Fruit fly (Drosophila melanogaster) whole organism, prepupa: ENCODE data around the gene CG11398.

Experiments used
- CG11294 ChIP-seq: fragments of 200-800 bp; sonication (Bioruptor generic); IDR thresholded peaks from 2 replicates; pipeline ENCODE4 v1.3.6; 2022; ENCODE audit warnings: missing biosample characterization, missing genetic modification characterization
- CG6276 ChIP-seq: fragments of 200-800 bp; sonication (Bioruptor generic); optimal IDR thresholded peaks from 2 replicates; lab custom pipeline; 2017; ENCODE audit warnings: missing biosample characterization, mild to moderate bottlenecking, missing genetic modification characterization
- Eip75B ChIP-seq: fragments of 200-800 bp; sonication (Bioruptor generic); optimal IDR thresholded peaks from 3 replicates; lab custom pipeline; 2016; ENCODE audit warnings: missing biosample characterization, missing genetic modification characterization
- Eip78C ChIP-seq: fragments of 200-800 bp; sonication (Bioruptor generic); peaks from one replicate; lab custom pipeline; 2016; ENCODE audit warnings: missing biosample characterization, missing genetic modification characterization
- Hr39 ChIP-seq: fragments of 200-800 bp; sonication (Bioruptor generic); optimal IDR thresholded peaks from 2 replicates; lab custom pipeline; 2016; ENCODE audit warnings: missing biosample characterization, missing genetic modification characterization
- Hr4 ChIP-seq: fragments of 200-800 bp; sonication (Bioruptor generic); optimal IDR thresholded peaks from 3 replicates; lab custom pipeline; 2016; ENCODE audit warnings: missing biosample characterization, missing genetic modification characterization
- Met ChIP-seq: fragments of 200-800 bp; sonication (Bioruptor generic); optimal IDR thresholded peaks from 3 replicates; lab custom pipeline; 2016; ENCODE audit warnings: missing biosample characterization, missing genetic modification characterization
- acj6 ChIP-seq: fragments of 200-800 bp; sonication (Bioruptor generic); optimal IDR thresholded peaks from 3 replicates; lab custom pipeline; 2016; ENCODE audit warnings: missing biosample characterization, missing genetic modification characterization
- lz ChIP-seq: fragments of 200-800 bp; sonication (Bioruptor generic); optimal IDR thresholded peaks from 3 replicates; lab custom pipeline; 2016; ENCODE audit warnings: missing biosample characterization, missing genetic modification characterization
- net ChIP-seq: fragments of 200-800 bp; sonication (Bioruptor generic); optimal IDR thresholded peaks from 3 replicates; lab custom pipeline; 2016; ENCODE audit warnings: missing biosample characterization, missing genetic modification characterization
- svp ChIP-seq: fragments of 200-800 bp; sonication (Bioruptor generic); peaks from one replicate; lab custom pipeline; 2016; ENCODE audit warnings: missing biosample characterization, missing genetic modification characterization

The CG11398 gene

dm6 chrX:1171018-1171417, 43.9 kb downstream of the CG11398 start (continued):
- TF ChIP-seq CG11294 (GFP tag; lab: Robert Waterston, UW) (no peak), Hr39 (GFP tag; lab: Kevin White, UChicago) (peak; percentile 50), net (GFP tag; lab: Kevin White, UChicago) (peak; percentile 35), lz (GFP tag; lab: Kevin White, UChicago) (peak; percentile 58), CG6276 (GFP tag; lab: Kevin White, UChicago) (peak; percentile 15), Eip75B (GFP tag; lab: Kevin White, UChicago) (peak; percentile 55), acj6 (peak; percentile 47), Met (GFP tag; lab: Kevin White, UChicago) (peak; percentile 75)

- no peak for TF ChIP-seq Hr4 (GFP tag; lab: Kevin White, UChicago)
- TF ChIP-seq svp (GFP tag; lab: Kevin White, UChicago): peak; percentile 50
- peak; percentile 24 for TF ChIP-seq Eip78C (GFP tag; lab: Kevin White, UChicago)
These were observed 44.7 kb downstream of the CG11398 start, which contains the start of gene CG11378 for dm6 chrX:1170117-1170878. TSS of gene CG11378 (plus strand) at chrX:1170828.
